Worm (Caenorhabditis elegans): ENCODE data around the gene sre-20.

- TF ChIP-seq ceh-13 (GFP tag; optimal IDR thresholded peaks at IDR 0.05) (no peak), scrt-1 (GFP tag; IDR thresholded peaks at IDR 0.05) (no peak), ama-1 (optimal IDR thresholded peaks at IDR 0.05) (no peak), hmbx-1 (tag; optimal IDR thresholded peaks at IDR 0.05) (no peak)
Observed at ce11 chrV:12815386-12815785, 30.6 kb upstream of the sre-20 start.
